Fruit fly (Drosophila melanogaster) whole organism, wandering third instar larva: ENCODE measurements around the gene ATP7.

Experiments
- CG9705 ChIP-seq: fragments of 200-800 bp; sonication (Bioruptor generic); optimal IDR thresholded peaks from 2 replicates; lab custom pipeline; 2018; ENCODE audit warnings: missing biosample characterization, mild to moderate bottlenecking, missing genetic modification characterization
- CrebA ChIP-seq: fragments of 200-800 bp; sonication (Bioruptor generic); optimal IDR thresholded peaks from 2 replicates; lab custom pipeline; 2016; ENCODE audit warnings: missing biosample characterization, mild to moderate bottlenecking, missing genetic modification characterization, borderline replicate concordance
- Dfd ChIP-seq: fragments of >200 bp; optimal IDR thresholded peaks from 2 replicates; lab custom pipeline; 2017; ENCODE audit warnings: missing biosample characterization, missing genetic modification characterization
- HLH106 ChIP-seq: fragments of 200-800 bp; optimal IDR thresholded peaks from 3 replicates; lab custom pipeline; 2019; ENCODE audit warnings: missing biosample characterization, mild to moderate bottlenecking, missing genetic modification characterization, moderate library complexity
- Hr83 ChIP-seq: fragments of 200-300 bp; sonication (Bioruptor generic); optimal IDR thresholded peaks from 2 replicates; lab custom pipeline; 2016; ENCODE audit warnings: missing biosample characterization, mild to moderate bottlenecking, missing genetic modification characterization, moderate library complexity; ENCODE audit not compliant: poor library complexity, severe bottlenecking
- Jra ChIP-seq: sonication (Bioruptor generic); optimal IDR thresholded peaks from 2 replicates; lab custom pipeline; 2016; ENCODE audit warnings: missing biosample characterization, missing genetic modification characterization
- br ChIP-seq: fragments of 200-800 bp; sonication (Bioruptor generic); optimal IDR thresholded peaks from 2 replicates; lab custom pipeline; 2016; ENCODE audit warnings: missing biosample characterization, missing genetic modification characterization
- fru ChIP-seq: fragments of 200-800 bp; sonication (Bioruptor generic); optimal IDR thresholded peaks from 3 replicates; lab custom pipeline; 2016; ENCODE audit warnings: missing biosample characterization, mild to moderate bottlenecking, missing genetic modification characterization
- pan ChIP-seq: fragments of >200 bp; optimal IDR thresholded peaks from 2 replicates; lab custom pipeline; 2017
- psq ChIP-seq: fragments of 200-800 bp; sonication (Bioruptor generic); optimal IDR thresholded peaks from 3 replicates; lab custom pipeline; 2017; ENCODE audit warnings: missing biosample characterization, mild to moderate bottlenecking, missing genetic modification characterization, moderate library complexity
- rgr ChIP-seq: fragments of 200-800 bp; sonication (Bioruptor generic); optimal IDR thresholded peaks from 3 replicates; lab custom pipeline; 2016; ENCODE audit warnings: missing biosample characterization, mild to moderate bottlenecking, missing genetic modification characterization
- usp ChIP-seq: fragments of >200 bp; optimal IDR thresholded peaks from 2 replicates; lab custom pipeline; 2017; ENCODE audit warnings: missing biosample characterization, missing genetic modification characterization

DNA sequence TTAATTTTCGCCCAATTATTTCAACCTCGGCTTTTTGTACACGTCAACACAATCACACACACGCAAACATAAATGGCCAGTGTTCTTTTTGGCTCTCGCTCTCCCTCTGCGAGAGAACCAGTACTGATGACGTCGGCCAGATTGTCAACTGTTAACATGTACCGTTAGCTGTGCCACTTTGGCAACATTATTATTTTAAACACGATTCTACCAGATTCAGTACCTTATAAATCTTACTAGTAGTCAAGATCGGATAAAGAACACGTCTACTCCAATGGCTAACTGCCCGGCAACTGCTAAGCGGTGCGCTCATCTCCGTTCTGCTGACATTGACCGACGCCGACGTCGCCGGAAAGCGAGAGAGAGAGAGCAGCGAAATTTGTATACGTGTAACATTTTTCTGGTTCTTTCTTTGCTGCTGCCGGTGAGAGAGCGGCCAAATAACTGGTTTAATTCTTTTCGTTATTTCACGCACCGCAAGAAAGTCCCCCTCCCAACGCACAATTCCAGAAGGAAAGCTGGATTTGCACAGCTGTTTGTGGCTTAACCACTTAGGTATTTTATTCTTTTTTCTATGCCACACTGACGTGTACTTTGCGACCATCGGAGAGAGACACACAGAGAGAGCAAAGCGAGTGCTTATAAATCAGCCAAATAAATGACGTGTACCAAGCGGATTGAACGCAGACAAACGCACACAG is 49.6 kb upstream of the ATP7 start:
- TF ChIP-seq pan (lab: Kevin White, UChicago) (no peak), HLH106 (tag; lab: Kevin White, UChicago) (no peak), psq (peak; percentile 20), Dfd (GFP tag; lab: Kevin White, UChicago) (no peak), Jra (GFP tag; lab: Kevin White, UChicago) (no peak), Hr83 (GFP tag; lab: Kevin White, UChicago) (no peak), br (GFP tag; lab: Kevin White, UChicago) (no peak), rgr (GFP tag; lab: Kevin White, UChicago) (peak; percentile 24), CrebA (GFP tag; lab: Kevin White, UChicago) (peak; percentile 98), fru (GFP tag; lab: Kevin White, UChicago) (no peak), usp (no peak), CG9705 (GFP tag; lab: Kevin White, UChicago) (no peak)
